Fruit fly (Drosophila melanogaster): Measurements from ENCODE around the gene if.

dm6 chrX:16768770-16769169 lies 14.5 kb downstream of the if start:
- peak; percentile 14 for TF ChIP-seq ATbp (GFP tag; optimal IDR thresholded peaks at IDR 0.05)
- peak; percentile 18 for TF ChIP-seq Ssrp (tag; optimal IDR thresholded peaks at IDR 0.05)
- no peak for TF ChIP-seq CG16779 (GFP tag; IDR thresholded peaks at IDR 0.05)
- TF ChIP-seq mirr (GFP tag; optimal IDR thresholded peaks at IDR 0.05): no peak
- no peak for TF ChIP-seq gcm2 (GFP tag; optimal IDR thresholded peaks at IDR 0.05)
- no peak for TF ChIP-seq Eip74EF (GFP tag; optimal IDR thresholded peaks at IDR 0.05)
- no peak for TF ChIP-seq gsb-n (tag; optimal IDR thresholded peaks at IDR 0.05)
- no peak for TF ChIP-seq sna (GFP tag; IDR thresholded peaks at IDR 0.05; ENCODE audit: partially characterized antibody)
